Worm (Caenorhabditis elegans) whole organism, late embryonic: Measurements from ENCODE around the gene F26D10.13.

Experiments
- C08G9.2 ChIP-seq: sonication (generic microtip); optimal IDR thresholded peaks from 2 replicates; lab custom pipeline; 2016; ENCODE audit warnings: mild to moderate bottlenecking, missing genetic modification characterization, moderate library complexity, missing compliant biosample characterization
- ceh-22 ChIP-seq: sonication (generic microtip); optimal IDR thresholded peaks from 2 replicates; lab custom pipeline; 2017; ENCODE audit warnings: missing biosample characterization, missing genetic modification characterization
- ceh-30 ChIP-seq: fragments of 150-350 bp; optimal IDR thresholded peaks from 2 replicates; lab custom pipeline; 2014; ENCODE audit warnings: missing biosample characterization, missing genetic modification characterization
- ceh-48 ChIP-seq: sonication (generic microtip); optimal IDR thresholded peaks from 2 replicates; lab custom pipeline; 2016; ENCODE audit warnings: missing genetic modification characterization, inconsistent platforms, missing compliant biosample characterization
- fkh-6 ChIP-seq: sonication (generic microtip); optimal IDR thresholded peaks from 2 replicates; lab custom pipeline; 2016; ENCODE audit warnings: missing genetic modification characterization, missing compliant biosample characterization
- hlh-13 ChIP-seq: fragments of 200-800 bp; sonication (Bioruptor generic); optimal IDR thresholded peaks from 2 replicates; lab custom pipeline; 2018; ENCODE audit warnings: mild to moderate bottlenecking, missing genetic modification characterization, missing compliant biosample characterization
- hlh-15 ChIP-seq: sonication (generic microtip); optimal IDR thresholded peaks from 2 replicates; lab custom pipeline; 2016; ENCODE audit warnings: missing genetic modification characterization, missing compliant biosample characterization
- lim-6 ChIP-seq: sonication (generic microtip); optimal IDR thresholded peaks from 2 replicates; lab custom pipeline; 2016; ENCODE audit warnings: missing genetic modification characterization, missing compliant biosample characterization
- lin-11 ChIP-seq: fragments of 200-800 bp; sonication (Bioruptor generic); optimal IDR thresholded peaks from 2 replicates; lab custom pipeline; 2018; ENCODE audit warnings: mild to moderate bottlenecking, missing genetic modification characterization, missing compliant biosample characterization
- pax-1 ChIP-seq: fragments of 150-350 bp; optimal IDR thresholded peaks from 2 replicates; lab custom pipeline; 2014; ENCODE audit warnings: missing biosample characterization, missing genetic modification characterization
- sox-4 ChIP-seq: sonication (generic microtip); optimal IDR thresholded peaks from 2 replicates; lab custom pipeline; 2017; ENCODE audit warnings: mild to moderate bottlenecking, missing genetic modification characterization, inconsistent platforms, missing compliant biosample characterization
- unc-55 ChIP-seq: sonication (generic microtip); optimal IDR thresholded peaks from 2 replicates; lab custom pipeline; 2017; ENCODE audit warnings: missing biosample characterization, missing genetic modification reagents, missing genetic modification characterization

DNA sequence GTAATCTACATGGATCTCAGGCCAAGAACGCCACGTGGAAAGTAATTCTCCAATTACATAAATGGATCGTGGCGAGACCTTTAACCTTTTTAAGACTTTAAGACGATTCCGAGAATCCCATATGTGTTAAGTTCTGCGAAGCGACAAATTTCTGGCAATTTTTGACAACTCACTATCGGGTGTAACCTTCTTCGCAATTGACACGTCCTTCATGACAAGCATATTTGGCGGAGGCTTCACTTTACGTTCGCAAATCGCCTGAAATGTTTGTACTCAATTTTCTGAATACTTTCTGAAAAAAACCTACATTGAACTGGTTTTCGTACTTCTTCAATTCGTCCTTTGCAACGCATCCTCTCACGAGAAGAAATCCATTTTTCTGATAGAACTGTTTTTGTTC, 5.8 kb downstream of the F26D10.13 start:
- TF ChIP-seq unc-55 (no peak), hlh-13 (no peak), lin-11 (tag; lab: Kevin White, UChicago) (no peak), fkh-6 (tag; lab: Kevin White, UChicago) (no peak), ceh-30 (tag; lab: Kevin White, UChicago) (no peak), sox-4 (tag; lab: Kevin White, UChicago) (no peak), ceh-22 (tag; lab: Kevin White, UChicago) (no peak), C08G9.2 (no peak), pax-1 (no peak), ceh-48 (tag; lab: Kevin White, UChicago) (no peak), lim-6 (tag; lab: Kevin White, UChicago) (no peak), hlh-15 (no peak)
